Worm (Caenorhabditis elegans) whole organism, mixed stage, embryonic: ENCODE results near the gene sre-49.

Source experiments
- M03D4.4 ChIP-seq: sonication (generic microtip); optimal IDR thresholded peaks from 2 replicates; lab custom pipeline; 2017; ENCODE audit warnings: mild to moderate bottlenecking, missing genetic modification characterization, missing compliant biosample characterization
- bed-3 ChIP-seq: fragments of 200-800 bp; sonication (Bioruptor generic); optimal IDR thresholded peaks from 3 replicates; lab custom pipeline; 2018; ENCODE audit warnings: mild to moderate bottlenecking, missing genetic modification characterization, moderate library complexity, missing compliant biosample characterization
- blmp-1 ChIP-seq: fragments of 150-350 bp; optimal IDR thresholded peaks from 2 replicates; lab custom pipeline; 2014; ENCODE audit warnings: missing biosample characterization, missing genetic modification characterization
- ceh-39 ChIP-seq: fragments of 150-350 bp; optimal IDR thresholded peaks from 2 replicates; lab custom pipeline; 2014; ENCODE audit warnings: missing biosample characterization, missing genetic modification characterization
- ceh-43 ChIP-seq: fragments of 200-800 bp; sonication (Bioruptor generic); optimal IDR thresholded peaks from 2 replicates; lab custom pipeline; 2018; ENCODE audit warnings: mild to moderate bottlenecking, missing genetic modification characterization, moderate library complexity, missing compliant biosample characterization
- ceh-83 ChIP-seq: fragments of 200-800 bp; sonication (Bioruptor generic); optimal IDR thresholded peaks from 2 replicates; lab custom pipeline; 2018; ENCODE audit warnings: mild to moderate bottlenecking, missing genetic modification characterization, missing compliant biosample characterization
- ces-1 ChIP-seq: fragments of 150-350 bp; optimal IDR thresholded peaks from 2 replicates; lab custom pipeline; 2014; ENCODE audit warnings: missing biosample characterization, missing genetic modification reagents, missing genetic modification characterization
- cnd-1 ChIP-seq: fragments of 200-800 bp; sonication (Bioruptor generic); optimal IDR thresholded peaks from 2 replicates; lab custom pipeline; 2018; ENCODE audit warnings: mild to moderate bottlenecking, missing genetic modification characterization, missing compliant biosample characterization
- drap-1 ChIP-seq: fragments of 200-800 bp; sonication (Bioruptor generic); optimal IDR thresholded peaks from 3 replicates; lab custom pipeline; 2018; ENCODE audit warnings: mild to moderate bottlenecking, missing genetic modification characterization, missing compliant biosample characterization
- elt-1 ChIP-seq: sonication (generic microtip); optimal IDR thresholded peaks from 2 replicates; lab custom pipeline; 2017; ENCODE audit warnings: missing genetic modification characterization, mild to moderate bottlenecking, missing compliant biosample characterization, antibody characterized with exemption, moderate library complexity, borderline replicate concordance; ENCODE audit not compliant: insufficient read depth
- elt-3 ChIP-seq: fragments of 150-350 bp; optimal IDR thresholded peaks from 2 replicates; lab custom pipeline; 2014; ENCODE audit warnings: missing biosample characterization, missing genetic modification characterization
- flh-1 ChIP-seq: fragments of 200-800 bp; sonication (Bioruptor generic); optimal IDR thresholded peaks from 2 replicates; lab custom pipeline; 2018; ENCODE audit warnings: mild to moderate bottlenecking, missing genetic modification characterization, moderate library complexity, missing compliant biosample characterization
- ham-2 ChIP-seq: fragments of 200-800 bp; sonication (Bioruptor generic); optimal IDR thresholded peaks from 2 replicates; lab custom pipeline; 2018; ENCODE audit warnings: mild to moderate bottlenecking, missing genetic modification characterization, missing compliant biosample characterization
- hlh-1 ChIP-seq: fragments of 150-350 bp; optimal IDR thresholded peaks from 2 replicates; lab custom pipeline; 2014; ENCODE audit warnings: missing biosample characterization, missing genetic modification reagents, missing genetic modification characterization
- lin-13 ChIP-seq: fragments of 150-350 bp; optimal IDR thresholded peaks from 2 replicates; lab custom pipeline; 2014; ENCODE audit warnings: missing biosample characterization, missing genetic modification characterization
- lin-32 ChIP-seq: fragments of 200-800 bp; sonication (Bioruptor generic); optimal IDR thresholded peaks from 2 replicates; lab custom pipeline; 2018; ENCODE audit warnings: mild to moderate bottlenecking, missing genetic modification characterization, missing compliant biosample characterization
- lsy-2 ChIP-seq: fragments of 150-350 bp; optimal IDR thresholded peaks from 2 replicates; lab custom pipeline; 2014; ENCODE audit warnings: missing biosample characterization, missing genetic modification characterization
- mab-5 ChIP-seq: fragments of 150-350 bp; optimal IDR thresholded peaks from 2 replicates; lab custom pipeline; 2014; ENCODE audit warnings: missing biosample characterization, missing genetic modification characterization
- mep-1 ChIP-seq: fragments of 150-350 bp; optimal IDR thresholded peaks from 2 replicates; lab custom pipeline; 2017; ENCODE audit warnings: missing biosample characterization, missing genetic modification reagents, missing genetic modification characterization, inconsistent platforms
- mls-2 ChIP-seq: sonication (generic microtip); optimal IDR thresholded peaks from 2 replicates; lab custom pipeline; 2016; ENCODE audit warnings: mild to moderate bottlenecking, missing genetic modification characterization, moderate library complexity, missing compliant biosample characterization
- nhr-12 ChIP-seq: fragments of 150-350 bp; optimal IDR thresholded peaks from 2 replicates; lab custom pipeline; 2014; ENCODE audit warnings: missing biosample characterization, missing genetic modification characterization
- nhr-2 ChIP-seq: fragments of 150-350 bp; optimal IDR thresholded peaks from 2 replicates; lab custom pipeline; 2014; ENCODE audit warnings: missing biosample characterization, missing genetic modification characterization
- nhr-237 ChIP-seq: fragments of 150-350 bp; optimal IDR thresholded peaks from 2 replicates; lab custom pipeline; 2014; ENCODE audit warnings: missing biosample characterization, missing genetic modification characterization
- nhr-28 ChIP-seq: fragments of 150-350 bp; optimal IDR thresholded peaks from 2 replicates; lab custom pipeline; 2014; ENCODE audit warnings: missing biosample characterization, missing genetic modification characterization
- nhr-76 ChIP-seq: sonication (generic microtip); optimal IDR thresholded peaks from 2 replicates; lab custom pipeline; 2017; ENCODE audit warnings: missing biosample characterization, missing genetic modification characterization
- pha-4 ChIP-seq: fragments of 150-350 bp; optimal IDR thresholded peaks from 2 replicates; lab custom pipeline; 2018; ENCODE audit warnings: missing biosample characterization, missing genetic modification reagents, missing genetic modification characterization
- sem-2 ChIP-seq: fragments of 200-800 bp; sonication (Bioruptor generic); optimal IDR thresholded peaks from 2 replicates; lab custom pipeline; 2018; ENCODE audit warnings: mild to moderate bottlenecking, missing genetic modification characterization, missing compliant biosample characterization
- snpc-4 ChIP-seq: fragments of 150-350 bp; optimal IDR thresholded peaks from 2 replicates; lab custom pipeline; 2014; ENCODE audit warnings: missing biosample characterization, missing genetic modification characterization
- sptf-1 ChIP-seq: sonication (generic microtip); optimal IDR thresholded peaks from 2 replicates; lab custom pipeline; 2017; ENCODE audit warnings: mild to moderate bottlenecking, missing genetic modification characterization, moderate library complexity, missing compliant biosample characterization
- tbx-8 ChIP-seq: fragments of 200-800 bp; sonication (Bioruptor generic); optimal IDR thresholded peaks from 2 replicates; lab custom pipeline; 2018; ENCODE audit warnings: mild to moderate bottlenecking, missing genetic modification characterization, moderate library complexity, missing compliant biosample characterization
- unc-120 ChIP-seq: sonication (generic microtip); optimal IDR thresholded peaks from 2 replicates; lab custom pipeline; 2017; ENCODE audit warnings: missing genetic modification characterization, missing compliant biosample characterization; ENCODE audit not compliant: poor library complexity, severe bottlenecking
- unc-39 ChIP-seq: fragments of 150-350 bp; optimal IDR thresholded peaks from 2 replicates; lab custom pipeline; 2014; ENCODE audit warnings: missing biosample characterization, missing genetic modification characterization
- unc-62 ChIP-seq: fragments of 150-350 bp; optimal IDR thresholded peaks from 2 replicates; lab custom pipeline; 2014; ENCODE audit warnings: missing biosample characterization, missing genetic modification reagents, missing genetic modification characterization
- zip-8 ChIP-seq: fragments of 150-350 bp; optimal IDR thresholded peaks from 2 replicates; lab custom pipeline; 2014; ENCODE audit warnings: missing biosample characterization, missing genetic modification characterization
- ztf-11 ChIP-seq: fragments of 150-350 bp; optimal IDR thresholded peaks from 2 replicates; lab custom pipeline; 2014; ENCODE audit warnings: missing biosample characterization, missing genetic modification characterization

sre-49 gene

DNA sequence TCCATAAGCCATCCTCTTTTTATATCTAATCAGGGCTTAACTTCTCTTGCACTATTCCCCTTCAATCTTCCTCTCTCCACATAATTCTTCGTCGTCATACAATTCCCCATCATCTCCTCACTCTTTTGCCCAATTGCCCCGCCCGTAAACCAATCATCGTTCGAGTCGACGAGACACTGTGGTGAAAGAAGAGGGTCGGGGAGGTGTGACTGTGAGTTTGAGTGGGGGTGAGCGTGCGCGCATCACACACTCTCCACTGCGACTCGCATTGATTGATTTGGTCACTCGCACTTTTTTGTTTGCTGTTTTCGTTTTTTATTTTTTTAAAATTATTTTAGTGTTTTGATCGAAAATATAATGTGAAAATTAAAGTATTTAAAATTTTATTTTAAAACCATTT lies 20.5 kb downstream of the sre-49 start:
- TF ChIP-seq M03D4.4 (peak; percentile 10), pha-4 (tag; lab: Kevin White, UChicago) (peak; percentile 56), sem-2 (GFP tag; lab: Kevin White, UChicago) (no peak), lin-13 (tag; lab: Kevin White, UChicago) (peak; percentile 19), blmp-1 (tag; lab: Kevin White, UChicago) (no peak), bed-3 (no peak), ham-2 (GFP tag; lab: Kevin White, UChicago) (no peak), elt-1 (tag; lab: Kevin White, UChicago) (no peak), nhr-2 (tag; lab: Kevin White, UChicago) (no peak), mep-1 (tag; lab: Kevin White, UChicago) (peak; percentile 65), ces-1 (GFP tag; lab: Kevin White, UChicago) (peak; percentile 95), tbx-8 (GFP tag; lab: Kevin White, UChicago) (no peak), mab-5 (tag; lab: Kevin White, UChicago) (no peak), lin-32 (GFP tag; lab: Kevin White, UChicago) (no peak), lsy-2 (tag; lab: Kevin White, UChicago) (peak; percentile 87), unc-120 (tag; lab: Kevin White, UChicago) (peak; percentile 64), cnd-1 (peak; percentile 30), nhr-12 (tag; lab: Kevin White, UChicago) (no peak), ztf-11 (tag; lab: Kevin White, UChicago) (no peak), hlh-1 (tag; lab: Kevin White, UChicago) (no peak), unc-39 (tag; lab: Kevin White, UChicago) (no peak), nhr-76 (tag; lab: Kevin White, UChicago) (no peak), zip-8 (tag; lab: Kevin White, UChicago) (no peak), drap-1 (GFP tag; lab: Kevin White, UChicago) (no peak), snpc-4 (tag; lab: Kevin White, UChicago) (no peak), nhr-28 (tag; lab: Kevin White, UChicago) (no peak), ceh-39 (tag; lab: Kevin White, UChicago) (peak; percentile 44), sptf-1 (tag; lab: Kevin White, UChicago) (peak; percentile 9), mls-2 (tag; lab: Kevin White, UChicago) (peak; percentile 79), ceh-83 (GFP tag; lab: Kevin White, UChicago) (no peak), nhr-237 (tag; lab: Kevin White, UChicago) (peak; percentile 36), flh-1 (GFP tag; lab: Kevin White, UChicago) (no peak), unc-62 (GFP tag; lab: Kevin White, UChicago) (no peak), ceh-43 (GFP tag; lab: Kevin White, UChicago) (no peak), elt-3 (no peak)

DNA sequence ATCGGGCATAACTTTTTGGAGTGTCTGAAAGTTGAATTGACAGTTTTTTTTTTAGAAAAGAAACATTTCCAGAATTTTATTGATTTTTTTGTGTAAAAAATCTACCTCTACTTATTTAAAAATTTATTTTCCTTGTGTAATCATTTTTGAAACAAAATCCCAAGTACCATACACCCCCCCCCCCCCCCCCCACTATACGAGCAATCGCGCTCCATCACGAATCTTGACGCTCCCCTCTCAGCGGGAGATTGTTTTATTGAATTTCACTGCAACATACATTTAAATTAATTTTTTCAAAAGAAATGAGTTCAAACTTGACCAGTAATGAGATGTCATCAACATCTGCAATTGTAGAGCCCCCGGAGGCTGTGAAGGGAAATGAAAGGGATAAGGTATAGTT lies 21.0 kb downstream of the sre-49 start, which contains the start of gene sop-2:
TSS of gene sop-2 (plus strand) at position 301 of the 400 bp plus-strand sequence.
- TF ChIP-seq mab-5 (tag; lab: Kevin White, UChicago) (no peak), pha-4 (tag; lab: Kevin White, UChicago) (no peak), drap-1 (GFP tag; lab: Kevin White, UChicago) (no peak), ztf-11 (tag; lab: Kevin White, UChicago) (no peak), mls-2 (tag; lab: Kevin White, UChicago) (no peak), unc-39 (tag; lab: Kevin White, UChicago) (no peak), tbx-8 (GFP tag; lab: Kevin White, UChicago) (no peak), flh-1 (GFP tag; lab: Kevin White, UChicago) (no peak), nhr-12 (tag; lab: Kevin White, UChicago) (no peak), ceh-43 (GFP tag; lab: Kevin White, UChicago) (no peak), nhr-28 (tag; lab: Kevin White, UChicago) (no peak), elt-3 (no peak), snpc-4 (tag; lab: Kevin White, UChicago) (no peak)

DNA sequence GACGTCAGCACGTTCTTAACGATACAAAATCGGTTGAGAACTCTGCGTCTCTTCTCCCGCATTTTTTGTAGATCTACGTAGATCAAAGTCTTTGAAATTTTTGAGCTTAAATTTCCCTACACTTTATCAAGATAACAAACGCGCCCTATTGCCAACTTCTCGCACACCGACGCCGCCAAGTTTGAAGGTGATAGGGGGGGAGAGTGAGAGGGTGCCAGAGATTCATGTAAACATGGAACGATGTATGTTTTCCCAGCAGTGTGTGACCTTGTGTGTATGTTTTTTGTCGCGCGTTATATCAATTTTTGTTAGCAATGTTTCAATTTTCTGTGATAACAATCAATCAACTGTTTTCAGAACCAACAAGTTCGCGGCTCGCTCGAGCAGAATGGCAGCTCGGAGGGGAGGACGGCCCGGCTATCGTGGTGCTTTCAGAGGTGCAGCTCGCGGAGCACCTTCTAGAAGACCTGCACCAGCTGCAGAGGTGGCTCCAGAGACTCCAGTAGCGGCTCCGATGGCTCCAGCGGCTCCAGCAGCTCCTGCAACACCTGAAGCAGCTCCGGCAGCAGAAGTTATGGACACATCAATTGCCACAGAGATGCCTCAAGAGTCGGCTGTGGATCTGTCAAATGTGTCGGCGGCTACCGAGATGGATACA lies 23.1 kb downstream of the sre-49 start:
- TF ChIP-seq ceh-43 (GFP tag; lab: Kevin White, UChicago) (no peak), blmp-1 (tag; lab: Kevin White, UChicago) (no peak), mep-1 (tag; lab: Kevin White, UChicago) (no peak), cnd-1 (no peak), drap-1 (GFP tag; lab: Kevin White, UChicago) (no peak), ztf-11 (tag; lab: Kevin White, UChicago) (no peak), elt-1 (tag; lab: Kevin White, UChicago) (no peak), mab-5 (tag; lab: Kevin White, UChicago) (no peak), bed-3 (no peak), nhr-237 (tag; lab: Kevin White, UChicago) (no peak), unc-120 (tag; lab: Kevin White, UChicago) (no peak), flh-1 (GFP tag; lab: Kevin White, UChicago) (no peak), mls-2 (tag; lab: Kevin White, UChicago) (no peak), ceh-83 (GFP tag; lab: Kevin White, UChicago) (no peak), lsy-2 (tag; lab: Kevin White, UChicago) (no peak), pha-4 (tag; lab: Kevin White, UChicago) (no peak), nhr-76 (tag; lab: Kevin White, UChicago) (no peak), lin-32 (GFP tag; lab: Kevin White, UChicago) (no peak), nhr-28 (tag; lab: Kevin White, UChicago) (no peak), nhr-2 (tag; lab: Kevin White, UChicago) (no peak)
